Fruit fly (Drosophila melanogaster): ENCODE measurements around the gene CG43055.

The CG43055 gene

DNA sequence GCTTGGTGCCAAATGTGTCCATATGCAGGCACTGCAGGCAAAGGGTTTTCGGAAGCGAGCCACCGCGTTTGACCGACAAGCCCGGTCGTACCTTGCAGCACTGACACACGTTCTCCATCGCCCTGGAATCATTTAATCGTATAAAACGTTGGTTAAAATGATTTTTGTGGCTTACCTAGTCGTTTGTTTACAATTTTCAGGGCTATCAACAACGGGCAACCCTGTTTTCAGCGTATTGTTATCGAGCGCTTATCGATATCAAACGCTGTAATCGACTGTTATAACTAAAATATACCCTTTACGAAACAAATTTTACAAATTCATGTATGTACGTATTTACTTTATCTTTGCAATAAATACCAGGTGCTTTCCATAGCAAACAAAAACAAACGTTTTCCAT is 28.4 kb upstream of the CG43055 start, which contains the start of gene CG17612:
Gene CG17612 (minus strand): TSS at position 214 of the 400 bp plus-strand sequence.
- TF ChIP-seq CG17801 (GFP tag; optimal IDR thresholded peaks at IDR 0.05; ENCODE audit: partially characterized antibody): no peak

DNA sequence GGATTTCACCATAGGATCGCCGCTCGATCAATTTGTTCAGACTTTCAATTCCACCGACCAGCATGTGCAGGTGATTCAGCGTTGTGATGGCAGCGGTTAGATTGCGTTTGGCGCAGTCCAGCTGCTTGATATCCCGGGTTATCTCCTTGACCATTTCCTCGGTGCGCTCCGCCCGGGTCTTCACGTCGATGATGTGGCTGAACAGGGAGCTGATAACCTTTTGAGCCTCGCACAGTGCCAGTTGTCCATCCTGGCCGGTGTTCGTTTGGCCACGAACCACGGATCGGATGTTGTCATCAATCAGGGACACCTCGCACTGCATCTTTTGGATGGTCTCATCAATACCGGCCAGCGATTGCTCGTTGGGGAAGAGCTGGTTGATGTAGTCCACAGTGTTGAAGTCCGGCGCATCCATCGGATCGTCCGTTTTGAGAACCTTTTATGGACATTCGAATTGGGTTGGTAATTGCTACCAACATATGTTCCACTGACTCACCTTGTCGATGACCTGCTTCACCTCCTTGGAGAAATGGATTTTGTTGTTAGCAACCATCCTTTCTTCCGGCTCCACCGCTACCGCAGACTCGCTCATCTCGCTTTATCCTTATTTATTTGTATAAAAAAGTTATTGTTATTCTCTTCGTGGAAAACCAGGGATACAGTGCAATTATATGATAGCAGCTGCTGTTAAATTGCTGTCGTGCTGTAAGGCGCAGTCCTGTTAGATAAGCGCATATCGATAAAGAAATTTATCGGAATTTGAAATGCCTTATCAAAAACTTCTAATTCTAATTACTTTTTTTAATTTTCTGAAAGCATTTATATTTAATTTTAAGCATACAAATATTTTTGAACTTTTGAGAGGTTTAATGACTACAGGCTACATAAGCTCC is 25.3 kb upstream of the CG43055 start, which contains the start of gene Vps53:
Gene Vps53 (minus strand): TSS at position 676 of the 893 bp plus-strand sequence.
- no peak for TF ChIP-seq CG17801 (GFP tag; optimal IDR thresholded peaks at IDR 0.05; ENCODE audit: partially characterized antibody)

DNA sequence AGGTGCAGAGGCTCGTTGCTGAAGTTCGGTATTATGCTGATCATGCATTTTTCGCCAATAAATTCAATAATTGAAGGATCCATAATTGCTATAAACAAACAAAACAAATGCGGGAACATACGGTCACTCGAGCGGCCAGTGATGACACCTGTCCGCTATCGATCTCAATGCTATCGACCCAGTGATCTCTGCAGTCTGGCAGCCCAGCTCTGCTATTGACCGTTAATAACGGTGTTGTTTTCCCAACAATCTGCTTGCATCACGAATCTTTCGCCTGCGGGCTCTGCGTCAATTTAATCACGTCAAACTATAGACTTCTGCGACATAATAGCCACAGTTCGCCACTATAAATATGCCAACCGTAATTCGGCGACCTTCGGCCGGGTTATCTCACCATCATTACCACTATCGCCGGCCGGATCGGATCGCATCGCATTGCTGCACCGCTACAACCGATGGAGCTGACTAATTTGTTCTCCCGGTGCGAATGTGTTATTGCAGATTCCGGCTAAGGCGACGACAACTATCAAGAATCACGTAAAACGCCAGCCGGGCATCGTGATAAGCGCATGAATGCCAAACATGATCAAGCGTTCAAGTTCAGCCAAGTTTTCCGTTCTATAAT is 23.9 kb upstream of the CG43055 start, which contains the start of gene Psf2:
Gene Psf2 (minus strand): TSS at position 431 of the 625 bp plus-strand sequence.
- no peak for TF ChIP-seq CG17801 (GFP tag; optimal IDR thresholded peaks at IDR 0.05; ENCODE audit: partially characterized antibody)

DNA sequence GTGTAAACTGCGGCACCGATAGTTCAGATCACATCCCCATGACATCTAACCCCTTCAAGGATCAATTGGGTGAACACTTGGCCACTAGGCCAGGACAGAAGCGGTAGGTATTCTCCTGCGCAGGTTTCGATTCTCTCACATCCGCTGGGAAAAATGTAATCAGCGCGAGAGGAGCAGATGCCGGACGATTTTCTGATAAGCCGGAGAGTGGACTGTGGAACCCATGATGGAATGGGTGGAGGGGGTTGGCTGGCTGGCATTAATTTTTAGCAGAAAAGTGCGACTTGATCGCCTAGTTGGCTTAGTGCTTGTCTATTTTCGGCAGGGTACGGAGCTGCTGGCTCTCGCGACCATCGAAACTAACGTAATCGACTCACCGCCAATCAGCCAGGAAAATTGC is 22.9 kb upstream of the CG43055 start, which contains the start of gene Tps1:
Gene Tps1 (plus strand): TSS at position 301 of the 400 bp plus-strand sequence.
- no peak for TF ChIP-seq CG17801 (GFP tag; optimal IDR thresholded peaks at IDR 0.05; ENCODE audit: partially characterized antibody)

DNA sequence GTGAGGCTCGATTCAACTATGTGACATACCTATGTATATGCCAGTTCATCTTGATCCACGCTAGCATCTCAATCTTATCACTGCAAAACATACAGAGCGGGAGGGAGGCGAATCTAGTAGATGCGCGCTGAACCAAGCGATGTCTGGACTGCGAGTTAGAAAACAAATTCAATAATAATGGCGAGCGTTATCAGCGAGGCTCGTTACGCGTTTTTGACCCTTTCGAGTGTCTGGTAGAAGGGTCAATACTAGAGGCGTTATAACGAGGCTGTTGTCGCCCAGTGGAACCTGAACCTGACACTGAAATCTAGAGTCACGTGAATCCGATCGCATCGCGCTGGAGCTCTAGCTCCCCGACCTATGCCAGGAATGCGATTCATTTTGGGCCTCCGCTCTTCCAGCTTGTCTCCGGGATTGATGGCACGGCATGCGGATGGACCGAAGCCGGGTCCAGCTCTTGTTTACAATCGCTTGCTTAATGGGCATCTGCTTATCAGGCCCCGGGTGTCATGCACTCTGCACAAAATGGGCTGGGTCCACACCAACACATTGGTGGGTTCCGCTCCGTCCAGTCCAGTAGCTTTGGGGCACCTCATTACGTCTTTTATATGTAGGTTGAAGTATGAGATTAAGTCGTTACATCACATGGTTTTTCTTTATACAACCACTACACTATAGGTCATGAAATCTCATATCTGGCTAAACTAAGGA is 21.4 kb upstream of the CG43055 start:
- no peak for TF ChIP-seq CG17801 (GFP tag; optimal IDR thresholded peaks at IDR 0.05; ENCODE audit: partially characterized antibody)

DNA sequence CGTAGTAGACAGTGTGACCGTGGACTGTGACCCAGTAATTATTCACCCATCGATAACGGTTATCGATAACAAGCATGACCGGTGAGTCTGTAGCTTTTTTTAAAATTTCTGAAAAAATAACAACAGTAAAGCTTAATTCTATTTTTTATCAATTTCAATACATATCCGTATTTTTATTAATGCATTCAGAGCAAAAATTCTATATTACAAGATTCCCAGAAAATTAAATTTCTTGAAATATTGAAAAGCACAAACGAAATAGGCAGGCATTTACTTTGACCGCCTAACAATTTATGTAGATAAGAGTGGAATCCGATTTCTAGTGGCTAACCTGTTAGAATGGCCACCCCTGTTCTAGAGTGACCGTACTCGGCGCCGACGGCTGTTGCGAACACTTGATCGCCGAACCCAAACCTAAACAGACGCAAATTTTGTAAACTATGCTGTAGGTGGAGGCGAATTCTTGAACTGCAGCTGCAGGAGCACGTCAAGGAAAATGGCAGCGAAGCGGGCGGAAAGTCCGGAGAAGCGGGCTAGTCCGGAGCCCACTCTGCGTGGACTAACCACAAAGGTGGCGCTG is 17.0 kb upstream of the CG43055 start, which contains the start of gene CG3652:
Gene CG3652 (minus strand): TSS at position 35 of the 580 bp plus-strand sequence.
- peak; percentile 7 for TF ChIP-seq CG17801 (GFP tag; optimal IDR thresholded peaks at IDR 0.05; ENCODE audit: partially characterized antibody)

DNA sequence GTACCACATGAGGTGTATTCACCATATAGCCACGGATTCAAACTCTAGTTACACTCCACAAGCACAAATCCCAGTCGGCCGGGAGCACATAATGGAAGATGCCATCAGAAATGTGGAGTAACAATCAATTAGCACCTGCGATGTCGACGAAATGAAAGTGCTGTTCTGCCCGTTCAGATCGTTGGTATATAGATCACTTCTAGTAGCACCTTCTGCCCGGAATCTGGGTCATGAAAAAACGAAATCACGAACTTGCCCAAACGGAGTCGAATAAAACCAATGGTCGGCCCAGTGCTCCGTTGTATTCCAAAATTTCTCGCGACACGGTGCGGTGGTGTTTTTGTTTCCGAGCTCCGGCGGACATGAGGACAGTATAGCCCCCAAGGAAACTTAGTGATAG is 10.3 kb upstream of the CG43055 start, which contains the start of gene CG33003:
Gene CG33003 (plus strand): TSS at position 301 of the 400 bp plus-strand sequence.
- no peak for TF ChIP-seq CG17801 (GFP tag; optimal IDR thresholded peaks at IDR 0.05; ENCODE audit: partially characterized antibody)

DNA sequence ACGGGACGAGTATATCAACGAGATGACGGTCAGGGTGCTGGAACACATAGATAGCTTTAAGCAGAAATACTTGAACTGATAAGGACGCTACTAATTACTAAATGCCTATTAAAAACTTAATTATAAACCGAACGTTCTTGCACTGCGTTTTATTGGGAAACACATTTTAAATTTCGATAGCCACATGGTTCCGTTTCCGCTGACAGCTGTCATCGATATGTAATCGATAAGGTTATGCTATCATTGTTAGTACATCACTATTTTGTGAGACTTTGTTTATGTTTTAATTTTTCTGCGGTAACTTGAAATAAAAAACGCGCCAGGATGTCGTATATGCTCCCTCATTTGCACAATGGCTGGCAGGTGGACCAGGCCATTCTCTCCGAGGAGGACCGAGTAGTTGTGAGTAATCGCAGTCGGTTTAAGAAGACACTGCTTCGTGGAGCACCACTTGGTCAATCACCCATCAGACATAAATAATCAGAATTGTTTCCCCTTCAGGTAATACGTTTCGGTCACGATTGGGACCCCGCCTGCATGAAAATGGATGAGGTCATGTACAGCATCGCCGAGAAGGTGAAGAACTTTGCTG is 7.8 kb upstream of the CG43055 start, which contains the start of gene Dim1:
Gene Dim1 (plus strand): TSS at position 239 of the 592 bp plus-strand sequence.
- TF ChIP-seq CG17801 (GFP tag; optimal IDR thresholded peaks at IDR 0.05; ENCODE audit: partially characterized antibody): peak; percentile 68

DNA sequence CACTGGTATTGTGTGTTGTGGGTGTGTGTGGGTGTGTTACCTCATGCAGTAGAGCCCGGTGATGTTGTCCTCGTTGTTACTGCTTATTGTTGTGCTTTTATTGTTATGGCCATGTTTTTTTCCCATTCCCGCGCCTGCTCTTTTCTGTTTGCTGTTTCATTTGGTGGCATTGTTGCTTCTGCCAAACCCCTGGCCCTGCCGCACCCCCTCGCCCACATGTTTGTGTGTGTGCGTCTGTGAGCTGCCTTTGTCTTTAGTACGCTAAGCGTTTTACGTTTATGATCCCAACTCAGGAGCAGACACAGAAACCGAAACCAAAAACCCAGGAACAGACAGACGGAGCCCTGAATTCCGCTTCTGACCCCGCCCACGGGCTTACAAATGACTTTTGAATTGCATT is 3.1 kb downstream of the CG43055 start:
- TF ChIP-seq CG17801 (GFP tag; optimal IDR thresholded peaks at IDR 0.05; ENCODE audit: partially characterized antibody): no peak

DNA sequence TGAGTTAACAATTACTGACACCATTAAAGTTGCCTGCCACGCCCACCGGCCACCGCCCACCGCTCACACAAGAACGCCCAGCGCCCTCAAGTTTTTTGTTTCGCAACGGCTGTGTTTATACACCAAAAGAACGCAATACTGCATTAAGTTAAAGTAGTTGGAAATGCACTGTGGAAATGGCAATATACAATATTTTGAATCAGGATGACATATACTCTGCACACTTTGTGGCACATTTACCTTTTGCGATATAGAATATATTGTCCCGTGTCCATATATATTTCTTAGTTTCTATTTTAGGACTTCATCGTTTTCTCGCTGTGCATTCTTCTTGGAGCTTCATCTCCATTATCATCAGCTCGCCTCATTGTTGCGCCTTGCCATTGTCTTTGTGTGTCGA is 5.1 kb downstream of the CG43055 start:
- no peak for TF ChIP-seq CG17801 (GFP tag; optimal IDR thresholded peaks at IDR 0.05; ENCODE audit: partially characterized antibody)

DNA sequence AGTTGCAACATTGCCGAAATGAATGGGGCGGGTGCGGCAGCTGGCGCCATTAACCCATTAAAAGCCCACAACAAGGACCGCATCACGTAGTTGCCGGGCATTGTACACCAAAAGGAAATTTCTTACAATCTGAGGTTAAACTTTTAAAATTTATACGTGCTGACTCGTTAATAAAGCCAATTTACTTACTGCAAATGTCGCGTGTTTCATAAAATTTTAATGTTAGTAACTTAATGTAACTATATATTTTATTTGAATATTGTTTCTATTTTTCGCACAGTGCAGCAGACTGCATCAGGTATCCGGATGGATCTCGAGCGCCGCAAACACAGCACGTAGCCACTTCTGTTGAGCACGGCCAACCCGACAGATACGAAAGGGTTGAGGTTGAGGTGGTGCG is 5.9 kb downstream of the CG43055 start:
- TF ChIP-seq CG17801 (GFP tag; optimal IDR thresholded peaks at IDR 0.05; ENCODE audit: partially characterized antibody): no peak

DNA sequence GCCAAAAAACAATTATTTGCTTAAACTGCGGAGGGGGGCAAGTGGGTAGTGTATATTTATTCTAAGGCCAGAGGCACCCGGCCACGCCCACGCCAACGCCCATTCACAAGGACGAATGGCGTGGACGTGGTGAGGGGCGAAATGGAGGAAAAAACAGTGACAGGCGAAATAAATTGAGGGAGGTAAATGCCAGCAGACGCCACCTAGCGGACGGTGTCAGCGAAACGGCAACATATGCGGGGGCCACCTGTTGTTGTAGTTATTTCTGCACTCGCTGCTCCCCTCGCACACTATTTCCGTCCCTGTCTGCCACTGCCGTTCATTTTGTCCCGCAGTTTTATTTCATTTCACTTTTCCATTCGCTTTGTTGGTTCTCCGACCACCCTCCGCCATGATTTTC is 7.0 kb downstream of the CG43055 start:
- TF ChIP-seq CG17801 (GFP tag; optimal IDR thresholded peaks at IDR 0.05; ENCODE audit: partially characterized antibody): no peak

DNA sequence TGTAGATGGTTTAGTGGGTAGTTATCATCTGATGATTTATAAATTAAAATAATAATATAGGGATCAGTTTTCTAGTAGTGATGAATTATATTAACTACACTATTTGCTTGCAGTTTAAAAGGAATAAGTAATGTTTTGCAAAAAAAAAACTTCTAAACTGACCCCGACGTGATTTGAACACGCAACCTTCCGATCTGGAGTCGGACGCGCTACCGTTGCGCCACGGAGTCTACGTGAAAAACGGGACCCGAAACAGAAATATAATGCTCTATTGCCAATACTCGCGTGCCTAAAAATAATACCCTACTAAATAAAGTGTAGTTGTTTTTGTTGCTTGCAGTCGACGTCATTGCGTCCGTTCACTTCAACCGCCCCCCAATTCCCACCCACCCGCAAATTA is 7.9 kb downstream of the CG43055 start:
- no peak for TF ChIP-seq CG17801 (GFP tag; optimal IDR thresholded peaks at IDR 0.05; ENCODE audit: partially characterized antibody)

DNA sequence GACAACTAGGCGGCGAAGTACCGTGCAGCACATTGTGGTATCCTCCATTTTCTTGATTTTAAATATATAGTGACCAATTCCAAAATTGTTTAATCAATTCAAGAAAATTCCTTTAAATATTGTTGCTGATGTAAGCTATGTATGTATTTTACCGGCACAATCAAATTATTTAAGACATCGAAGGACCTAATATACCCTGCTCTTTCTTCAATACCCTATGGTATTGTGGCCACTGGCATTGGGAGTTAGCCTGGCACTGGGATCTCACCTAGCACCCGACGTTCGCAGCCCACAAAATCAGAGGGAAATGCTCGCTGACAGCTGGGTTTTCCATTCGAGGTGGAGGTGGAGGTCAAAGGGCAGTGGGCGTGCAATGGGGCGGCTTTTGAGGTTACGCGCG is 11.2 kb downstream of the CG43055 start:
- no peak for TF ChIP-seq CG17801 (GFP tag; optimal IDR thresholded peaks at IDR 0.05; ENCODE audit: partially characterized antibody)
